Fruit fly (Drosophila melanogaster) whole organism, embryonic: Measurements from ENCODE around the gene CG3690.

ENCODE experiments used
- Ada2b ChIP-seq: fragments of 200-800 bp; sonication (Bioruptor generic); IDR thresholded peaks from 2 replicates; pipeline ENCODE4 v1.3.6; 2022; ENCODE audit warnings: missing biosample characterization, missing genetic modification characterization
- Antp ChIP-seq: fragments of 200-800 bp; sonication (Bioruptor generic); optimal IDR thresholded peaks from 3 replicates; lab custom pipeline; 2016; ENCODE audit warnings: missing biosample characterization, missing genetic modification characterization
- B-H2 ChIP-seq: fragments of 200-800 bp; sonication (Bioruptor generic); optimal IDR thresholded peaks from 2 replicates; lab custom pipeline; 2018; ENCODE audit warnings: missing biosample characterization, mild to moderate bottlenecking, missing genetic modification characterization
- BEAF-32 ChIP-seq: fragments of 200-800 bp; sonication (Bioruptor generic); optimal IDR thresholded peaks from 3 replicates; lab custom pipeline; 2017; ENCODE audit warnings: missing biosample characterization, missing genetic modification characterization, mild to moderate bottlenecking, moderate library complexity, missing genetic modification reagents
- CG10321 ChIP-seq: fragments of 200-800 bp; sonication (Bioruptor generic); IDR thresholded peaks from 2 replicates; pipeline ENCODE4 v1.3.6; 2022; ENCODE audit warnings: missing biosample characterization, missing genetic modification characterization
- CG11247 ChIP-seq: fragments of 200-800 bp; sonication (Bioruptor generic); IDR thresholded peaks from 2 replicates; pipeline ENCODE4 v1.3.6; 2022; ENCODE audit warnings: missing biosample characterization, missing genetic modification characterization
- CG12299 ChIP-seq: fragments of 200-800 bp; sonication (Bioruptor generic); optimal IDR thresholded peaks from 2 replicates; lab custom pipeline; 2018; ENCODE audit warnings: missing biosample characterization, mild to moderate bottlenecking, missing genetic modification characterization
- CG1832 ChIP-seq: fragments of 200-800 bp; sonication (Bioruptor generic); optimal IDR thresholded peaks from 2 replicates; lab custom pipeline; 2017; ENCODE audit warnings: missing biosample characterization, mild to moderate bottlenecking, missing genetic modification characterization, inconsistent platforms
- CG18599 ChIP-seq: fragments of 200-800 bp; sonication (Bioruptor generic); optimal IDR thresholded peaks from 3 replicates; lab custom pipeline; 2017; ENCODE audit warnings: missing biosample characterization, missing genetic modification characterization, mild to moderate bottlenecking, moderate library complexity, missing genetic modification reagents
- CG31441 ChIP-seq: fragments of 200-800 bp; sonication (Bioruptor generic); IDR thresholded peaks from 2 replicates; pipeline ENCODE4 v1.3.6; 2022; ENCODE audit warnings: missing biosample characterization, missing genetic modification characterization
- CG32532 ChIP-seq: fragments of 200-800 bp; sonication (Bioruptor generic); IDR thresholded peaks from 2 replicates; pipeline ENCODE4 v1.3.6; 2022; ENCODE audit warnings: missing biosample characterization, missing genetic modification characterization
- CG32767 ChIP-seq: fragments of 200-800 bp; sonication (Bioruptor generic); IDR thresholded peaks from 2 replicates; pipeline ENCODE4 v1.3.6; 2022; ENCODE audit warnings: missing biosample characterization, missing genetic modification characterization
- CG3407 ChIP-seq: fragments of 200-800 bp; sonication (Bioruptor generic); optimal IDR thresholded peaks from 2 replicates; lab custom pipeline; 2018; ENCODE audit warnings: missing biosample characterization, mild to moderate bottlenecking, missing genetic modification characterization
- CG34224 ChIP-seq: fragments of 200-800 bp; sonication (Bioruptor generic); IDR thresholded peaks from 3 replicates; pipeline ENCODE4 v1.3.6; 2022; ENCODE audit warnings: missing biosample characterization, missing genetic modification characterization; ENCODE audit not compliant: partially characterized antibody
- CG6791 ChIP-seq: fragments of 200-800 bp; sonication (Bioruptor generic); IDR thresholded peaks from 3 replicates; pipeline ENCODE4 v1.3.6; 2022; ENCODE audit warnings: missing biosample characterization, missing genetic modification characterization; ENCODE audit not compliant: partially characterized antibody
- CG7745 ChIP-seq: fragments of 200-800 bp; sonication (Bioruptor generic); optimal IDR thresholded peaks from 2 replicates; lab custom pipeline; 2018; ENCODE audit warnings: missing biosample characterization, mild to moderate bottlenecking, missing genetic modification characterization, moderate library complexity
- Dbx ChIP-seq: fragments of 200-800 bp; sonication (Bioruptor generic); IDR thresholded peaks from 3 replicates; pipeline ENCODE4 v1.3.6; 2022; ENCODE audit warnings: missing biosample characterization, missing genetic modification characterization
- ERR ChIP-seq: fragments of 200-800 bp; sonication (Bioruptor generic); optimal IDR thresholded peaks from 2 replicates; lab custom pipeline; 2016; ENCODE audit warnings: missing biosample characterization, missing genetic modification characterization
- HmgZ ChIP-seq: fragments of 200-800 bp; sonication (Bioruptor generic); optimal IDR thresholded peaks from 2 replicates; lab custom pipeline; 2018; ENCODE audit warnings: missing biosample characterization, mild to moderate bottlenecking, missing genetic modification characterization
- Lpt ChIP-seq: fragments of >200 bp; optimal IDR thresholded peaks from 2 replicates; lab custom pipeline; 2018; ENCODE audit warnings: missing biosample characterization, missing genetic modification characterization
- Med ChIP-seq: fragments of 200-800 bp; sonication (Bioruptor generic); peaks from one replicate; lab custom pipeline; 2016; ENCODE audit warnings: missing biosample characterization, missing genetic modification characterization, mild to moderate bottlenecking, inconsistent platforms, moderate library complexity
- Optix ChIP-seq: fragments of 200-800 bp; sonication (Bioruptor generic); IDR thresholded peaks from 3 replicates; pipeline ENCODE4 v1.3.6; 2022; ENCODE audit warnings: missing biosample characterization, missing genetic modification characterization
- Scr ChIP-seq: fragments of 200-800 bp; sonication (Bioruptor generic); IDR thresholded peaks from 2 replicates; pipeline ENCODE4 v1.3.6; 2022; ENCODE audit warnings: missing biosample characterization, missing genetic modification characterization; ENCODE audit not compliant: partially characterized antibody
- Spps ChIP-seq: fragments of 200-800 bp; sonication (Bioruptor generic); optimal IDR thresholded peaks from 2 replicates; lab custom pipeline; 2018; ENCODE audit warnings: missing biosample characterization, mild to moderate bottlenecking, missing genetic modification characterization
- Ssrp ChIP-seq: fragments of 200-800 bp; sonication (Bioruptor generic); optimal IDR thresholded peaks from 2 replicates; lab custom pipeline; 2018; ENCODE audit warnings: missing biosample characterization, mild to moderate bottlenecking, missing genetic modification characterization, moderate library complexity
- TFAM ChIP-seq: fragments of 200-800 bp; sonication (Bioruptor generic); optimal IDR thresholded peaks from 2 replicates; lab custom pipeline; 2017; ENCODE audit warnings: missing biosample characterization, missing genetic modification characterization, inconsistent platforms
- Tbp ChIP-seq: fragments of >200 bp; optimal IDR thresholded peaks from 2 replicates; lab custom pipeline; 2018; ENCODE audit warnings: missing biosample characterization, missing genetic modification characterization
- bowl ChIP-seq: fragments of 200-800 bp; sonication (Bioruptor generic); IDR thresholded peaks from 2 replicates; pipeline ENCODE4 v1.3.6; 2022; ENCODE audit warnings: missing biosample characterization, missing genetic modification characterization
- cad ChIP-seq: fragments of >200 bp; optimal IDR thresholded peaks from 2 replicates; lab custom pipeline; 2017; ENCODE audit warnings: missing biosample characterization, missing genetic modification characterization
- ci ChIP-seq: fragments of 200-800 bp; sonication (Bioruptor generic); IDR thresholded peaks from 3 replicates; pipeline ENCODE4 v1.3.6; 2022; ENCODE audit warnings: missing biosample characterization, missing genetic modification characterization
- crp ChIP-seq, 2 experiments: fragments of 200-800 bp; sonication (Bioruptor generic); optimal IDR thresholded peaks; 2 replicates in 1 of 2; 3 replicates in 1 of 2; lab custom pipeline; 2017; ENCODE audit warnings: missing biosample characterization in 2 of 2, missing genetic modification characterization in 2 of 2, mild to moderate bottlenecking in 1 of 2, moderate library complexity in 1 of 2
- dimm ChIP-seq: fragments of 200-800 bp; sonication (Bioruptor generic); IDR thresholded peaks from 2 replicates; pipeline ENCODE4 v1.3.6; 2022; ENCODE audit warnings: missing biosample characterization, missing genetic modification characterization
- dmrt11E ChIP-seq: fragments of 200-800 bp; sonication (Bioruptor generic); optimal IDR thresholded peaks from 3 replicates; lab custom pipeline; 2018; ENCODE audit warnings: missing biosample characterization, mild to moderate bottlenecking, missing genetic modification characterization, moderate library complexity
- dpn ChIP-seq, 2 experiments: fragments of 200-800 bp; sonication (Bioruptor generic); optimal IDR thresholded peaks; 3 replicates each; lab custom pipeline; 2016; ENCODE audit warnings: missing biosample characterization in 2 of 2, missing genetic modification characterization in 2 of 2
- gcm2 ChIP-seq: fragments of 200-800 bp; sonication (Bioruptor generic); optimal IDR thresholded peaks from 2 replicates; lab custom pipeline; 2016; ENCODE audit warnings: missing biosample characterization, missing genetic modification characterization
- grn ChIP-seq: fragments of 200-800 bp; sonication (Bioruptor generic); optimal IDR thresholded peaks from 3 replicates; lab custom pipeline; 2017; ENCODE audit warnings: missing biosample characterization, missing genetic modification characterization
- hkb ChIP-seq, 2 experiments: fragments of 200-800 bp in 1 of 2; fragments of >200 bp in 1 of 2; sonication (Bioruptor generic) in 1 of 2; IDR thresholded peaks in 1 of 2; optimal IDR thresholded peaks in 1 of 2; 2 replicates each; pipeline versions ENCODE4 v1.3.6 to Lab custom; 2017 to 2022; ENCODE audit warnings: missing biosample characterization in 1 of 2, missing genetic modification characterization in 1 of 2
- jing ChIP-seq: fragments of 200-800 bp; sonication (Bioruptor generic); optimal IDR thresholded peaks from 2 replicates; lab custom pipeline; 2018; ENCODE audit warnings: missing biosample characterization, mild to moderate bottlenecking, missing genetic modification characterization
- kah ChIP-seq: fragments of 200-800 bp; sonication (Bioruptor generic); optimal IDR thresholded peaks from 2 replicates; lab custom pipeline; 2018; ENCODE audit warnings: missing biosample characterization, mild to moderate bottlenecking, missing genetic modification characterization
- lola ChIP-seq, 3 experiments: fragments of >200 bp in 2 of 3; fragments of 200-800 bp in 1 of 3; sonication (Bioruptor generic) in 1 of 3; optimal IDR thresholded peaks; 2 replicates each; lab custom pipeline; 2017 to 2019; ENCODE audit warnings: missing biosample characterization in 3 of 3, missing genetic modification characterization in 3 of 3, mild to moderate bottlenecking in 1 of 3, moderate library complexity in 1 of 3
- maf-S ChIP-seq: fragments of 200-800 bp; sonication (Bioruptor generic); optimal IDR thresholded peaks from 2 replicates; lab custom pipeline; 2016; ENCODE audit warnings: missing biosample characterization, missing genetic modification characterization
- nom ChIP-seq: fragments of 200-800 bp; sonication (Bioruptor generic); optimal IDR thresholded peaks from 2 replicates; lab custom pipeline; 2017; ENCODE audit warnings: missing biosample characterization, missing genetic modification characterization, mild to moderate bottlenecking, moderate library complexity, missing genetic modification reagents
- row ChIP-seq: fragments of 200-800 bp; sonication (Bioruptor generic); IDR thresholded peaks from 3 replicates; pipeline ENCODE4 v1.3.6; 2022; ENCODE audit warnings: missing biosample characterization, missing genetic modification characterization
- sc ChIP-seq, 3 experiments: fragments of >200 bp in 2 of 3; fragments of 200-800 bp in 1 of 3; sonication (Bioruptor generic) in 1 of 3; optimal IDR thresholded peaks; 2 replicates in 2 of 3; 3 replicates in 1 of 3; lab custom pipeline; 2017; ENCODE audit warnings: mild to moderate bottlenecking in 1 of 3, missing biosample characterization in 1 of 3, missing genetic modification characterization in 1 of 3, missing genetic modification reagents in 1 of 3
- sens ChIP-seq: fragments of 200-800 bp; sonication (Bioruptor generic); peaks from one replicate; lab custom pipeline; 2016; ENCODE audit warnings: missing biosample characterization, missing genetic modification characterization
- seq ChIP-seq: fragments of 200-800 bp; sonication (Bioruptor generic); IDR thresholded peaks from 2 replicates; pipeline ENCODE4 v1.3.6; 2022; ENCODE audit warnings: missing biosample characterization, missing genetic modification characterization
- tin ChIP-seq: fragments of 200-800 bp; sonication (Bioruptor generic); optimal IDR thresholded peaks from 3 replicates; lab custom pipeline; 2016; ENCODE audit warnings: missing biosample characterization, missing genetic modification characterization
- vnd ChIP-seq: fragments of 200-800 bp; sonication (Bioruptor generic); IDR thresholded peaks from 3 replicates; pipeline ENCODE4 v1.3.6; 2022; ENCODE audit warnings: missing biosample characterization, missing genetic modification characterization; ENCODE audit not compliant: partially characterized antibody
- yki ChIP-seq: fragments of >200 bp; optimal IDR thresholded peaks from 3 replicates; lab custom pipeline; 2018

Gene CG3690

dm6 chrX:966818-967217 is 15.1 kb upstream of the CG3690 start (continued):
- TF ChIP-seq sens = peak; percentile 86
- TF ChIP-seq Antp = no peak
- TF ChIP-seq CG3407 = no peak
- TF ChIP-seq vnd = no peak
- TF ChIP-seq Lpt (GFP tag; lab: Kevin White, UChicago) = no peak

dm6 chrX:964012-964411 is 12.3 kb upstream of the CG3690 start:
- TF ChIP-seq bowl (no peak), CG18599 (GFP tag; lab: Kevin White, UChicago) (peak; percentile 32), Ada2b (GFP tag; lab: Robert Waterston, UW) (peak; percentile 25; the same call in 1 of the 2 replicates), CG32532 (GFP tag; lab: Robert Waterston, UW) (no peak), row (GFP tag; lab: Robert Waterston, UW) (peak; percentile 50; the same call in 2 of the 3 replicates), hkb (optimal IDR thresholded peaks at IDR 0.05; lab: Kevin White, UChicago) (no peak), hkb (GFP tag; IDR thresholded peaks at IDR 0.05; lab: Robert Waterston, UW) (peak; percentile 36; the same call in 1 of the 2 replicates), maf-S (GFP tag; lab: Kevin White, UChicago) (no peak), dmrt11E (tag; lab: Kevin White, UChicago) (no peak), CG31441 (GFP tag; lab: Robert Waterston, UW) (no peak), Ssrp (tag; lab: Kevin White, UChicago) (no peak), crp (GFP tag; optimal IDR thresholded peaks at IDR 0.05; lab: Kevin White, UChicago) (no peak), Scr (no peak), Optix (GFP tag; lab: Robert Waterston, UW) (0 out of 3 replicates have a peak, but pooled peaks have one; percentile 6), Dbx (GFP tag; lab: Robert Waterston, UW) (no peak), ERR (no peak), CG32767 (GFP tag; lab: Robert Waterston, UW) (no peak), dimm (GFP tag; lab: Robert Waterston, UW) (no peak), CG34224 (GFP tag; lab: Robert Waterston, UW) (no peak), Spps (tag; lab: Kevin White, UChicago) (no peak), TFAM (GFP tag; lab: Kevin White, UChicago) (no peak), CG11247 (no peak), ci (GFP tag; lab: Robert Waterston, UW) (0 out of 3 replicates have a peak, but pooled peaks have one; percentile 13), CG6791 (GFP tag; lab: Robert Waterston, UW) (no peak), gcm2 (GFP tag; lab: Kevin White, UChicago) (no peak), CG10321 (no peak), CG7745 (tag; lab: Kevin White, UChicago) (no peak), B-H2 (GFP tag; lab: Kevin White, UChicago) (no peak), grn (no peak), HmgZ (no peak), dpn (GFP tag; optimal IDR thresholded peaks at IDR 0.05; lab: Kevin White, UChicago) (no peak), seq (GFP tag; lab: Robert Waterston, UW) (no peak), Tbp (GFP tag; lab: Kevin White, UChicago) (no peak), CG12299 (tag; lab: Kevin White, UChicago) (no peak), tin (no peak), nom (GFP tag; lab: Kevin White, UChicago) (no peak), kah (GFP tag; lab: Kevin White, UChicago) (no peak), CG1832 (GFP tag; lab: Kevin White, UChicago) (no peak), sens (peak; percentile 72), cad (GFP tag; lab: Kevin White, UChicago) (no peak), yki (no peak), sc (optimal IDR thresholded peaks at IDR 0.05; lab: Kevin White, UChicago) (no peak), sc (GFP tag; optimal IDR thresholded peaks at IDR 0.05; lab: Kevin White, UChicago) (no peak), lola (GFP tag; optimal IDR thresholded peaks at IDR 0.05; lab: Kevin White, UChicago) (no peak), BEAF-32 (GFP tag; lab: Kevin White, UChicago) (no peak), jing (GFP tag; lab: Kevin White, UChicago) (no peak), Med (GFP tag; lab: Kevin White, UChicago) (peak; percentile 70)
